Worm (Caenorhabditis elegans) whole organism, L4 larva: ENCODE data around the gene fbxa-99.

Source experiments
- F37D6.2 ChIP-seq: sonication (generic microtip); optimal IDR thresholded peaks from 2 replicates; lab custom pipeline; 2016; ENCODE audit warnings: mild to moderate bottlenecking, missing genetic modification characterization, missing compliant biosample characterization
- F44E2.7 ChIP-seq: fragments of 200-800 bp; sonication (Bioruptor generic); IDR thresholded peaks from 2 replicates; pipeline ENCODE4 v2.1.2; 2022; ENCODE audit warnings: missing genetic modification characterization, missing compliant biosample characterization
- R02D3.7 ChIP-seq: fragments of 150-350 bp; sonication (generic microtip); optimal IDR thresholded peaks from 3 replicates; lab custom pipeline; 2014; ENCODE audit warnings: missing biosample characterization, missing genetic modification characterization
- Y48G9A.11 ChIP-seq: fragments of 200-800 bp; sonication (Bioruptor generic); IDR thresholded peaks from 2 replicates; pipeline ENCODE4 v1.3.6; 2022; ENCODE audit warnings: missing genetic modification reagents, missing genetic modification characterization, missing compliant biosample characterization
- Y75B8A.6 ChIP-seq: fragments of 200-800 bp; sonication (Bioruptor generic); IDR thresholded peaks from 2 replicates; pipeline ENCODE4 v1.3.6; 2022; ENCODE audit warnings: missing genetic modification reagents, missing genetic modification characterization, missing compliant biosample characterization
- ZK546.5 ChIP-seq, 2 experiments: sonication (generic microtip); optimal IDR thresholded peaks; 2 replicates each; lab custom pipeline; 2017; ENCODE audit warnings: missing biosample characterization in 2 of 2, missing genetic modification characterization in 2 of 2
- aha-1 ChIP-seq: fragments of 150-350 bp; peaks from one replicate; lab custom pipeline; 2014; ENCODE audit warnings: missing biosample characterization, missing genetic modification characterization
- ama-1 ChIP-seq: fragments of 150-350 bp; optimal IDR thresholded peaks from 2 replicates; lab custom pipeline; 2014; ENCODE audit warnings: inconsistent platforms, mixed read lengths
- attf-4 ChIP-seq: sonication (generic microtip); optimal IDR thresholded peaks from 3 replicates; lab custom pipeline; 2017; ENCODE audit warnings: missing biosample characterization, missing genetic modification characterization
- ceh-28 ChIP-seq: fragments of 150-350 bp; optimal IDR thresholded peaks from 2 replicates; lab custom pipeline; 2014; ENCODE audit warnings: missing biosample characterization, missing genetic modification reagents, missing genetic modification characterization
- ceh-32 ChIP-seq: sonication (generic microtip); optimal IDR thresholded peaks from 2 replicates; lab custom pipeline; 2016; ENCODE audit warnings: mild to moderate bottlenecking, missing genetic modification characterization, missing compliant biosample characterization; ENCODE audit not compliant: poor library complexity
- ceh-62 ChIP-seq: sonication (generic microtip); optimal IDR thresholded peaks from 2 replicates; lab custom pipeline; 2017; ENCODE audit warnings: missing biosample characterization, missing genetic modification characterization
- ces-1 ChIP-seq: fragments of 150-350 bp; sonication (generic microtip); optimal IDR thresholded peaks from 4 replicates; lab custom pipeline; 2014; ENCODE audit warnings: missing biosample characterization, missing genetic modification reagents, missing genetic modification characterization
- daf-12 ChIP-seq: fragments of 150-350 bp; optimal IDR thresholded peaks from 2 replicates; lab custom pipeline; 2014; ENCODE audit warnings: missing biosample characterization, missing genetic modification reagents, missing genetic modification characterization
- daf-19 ChIP-seq: fragments of 200-800 bp; sonication (Bioruptor generic); conservative IDR thresholded peaks from 2 replicates; pipeline ENCODE4 v1.3.6; 2022; ENCODE audit warnings: missing genetic modification characterization, missing compliant biosample characterization
- daf-8 ChIP-seq: fragments of 200-800 bp; sonication (Bioruptor generic); IDR thresholded peaks from 2 replicates; pipeline ENCODE4 v1.3.6; 2022; ENCODE audit warnings: missing genetic modification characterization, missing compliant biosample characterization
- dmd-8 ChIP-seq: fragments of 200-800 bp; sonication (Bioruptor generic); IDR thresholded peaks from 2 replicates; pipeline ENCODE4 v1.3.6; 2022; ENCODE audit warnings: missing genetic modification characterization, missing compliant biosample characterization
- dve-1 ChIP-seq: sonication (generic microtip); optimal IDR thresholded peaks from 2 replicates; lab custom pipeline; 2017; ENCODE audit warnings: antibody characterized with exemption, mild to moderate bottlenecking, missing genetic modification characterization, missing compliant biosample characterization; ENCODE audit not compliant: insufficient read depth
- egl-27 ChIP-seq: sonication (generic microtip); optimal IDR thresholded peaks from 3 replicates; lab custom pipeline; 2017; ENCODE audit warnings: missing biosample characterization, missing genetic modification reagents, missing genetic modification characterization
- fos-1 ChIP-seq: fragments of 150-350 bp; optimal IDR thresholded peaks from 2 replicates; lab custom pipeline; 2014; ENCODE audit warnings: missing biosample characterization, missing genetic modification characterization
- hlh-30 ChIP-seq: sonication (generic microtip); optimal IDR thresholded peaks from 2 replicates; lab custom pipeline; 2017; ENCODE audit warnings: antibody characterized with exemption, mild to moderate bottlenecking, missing genetic modification characterization, missing compliant biosample characterization; ENCODE audit not compliant: insufficient read depth
- hmg-1.1 ChIP-seq: fragments of 200-800 bp; sonication (Bioruptor generic); IDR thresholded peaks from 2 replicates; pipeline ENCODE4 v1.3.6; 2022; ENCODE audit warnings: missing genetic modification reagents, missing genetic modification characterization, missing compliant biosample characterization
- lim-7 ChIP-seq: fragments of 200-800 bp; sonication (Bioruptor generic); IDR thresholded peaks from 2 replicates; pipeline ENCODE4 v1.3.6; 2022; ENCODE audit warnings: missing genetic modification characterization, missing compliant biosample characterization
- lin-13 ChIP-seq: fragments of 150-350 bp; optimal IDR thresholded peaks from 2 replicates; lab custom pipeline; 2014; ENCODE audit warnings: missing biosample characterization, missing genetic modification reagents, missing genetic modification characterization
- lin-29 ChIP-seq: fragments of 200-800 bp; sonication (Bioruptor generic); IDR thresholded peaks from 2 replicates; pipeline ENCODE4 v1.3.6; 2022; ENCODE audit warnings: missing genetic modification reagents, missing genetic modification characterization, missing compliant biosample characterization
- lin-38 ChIP-seq: fragments of 200-800 bp; sonication (Bioruptor generic); IDR thresholded peaks from 2 replicates; pipeline ENCODE4 v1.3.6; 2022; ENCODE audit warnings: missing genetic modification reagents, missing genetic modification characterization, missing compliant biosample characterization
- lin-39 ChIP-seq: fragments of 150-350 bp; optimal IDR thresholded peaks from 2 replicates; lab custom pipeline; 2014; ENCODE audit warnings: missing biosample characterization, missing genetic modification reagents, missing genetic modification characterization
- lir-3 ChIP-seq: sonication (generic microtip); optimal IDR thresholded peaks from 2 replicates; lab custom pipeline; 2016; ENCODE audit warnings: mild to moderate bottlenecking, missing genetic modification characterization, missing compliant biosample characterization
- lsy-2 ChIP-seq, 2 experiments: fragments of 150-350 bp in 1 of 2; sonication (generic microtip) in 1 of 2; optimal IDR thresholded peaks; 2 replicates each; lab custom pipeline; 2014 to 2017; ENCODE audit warnings: missing biosample characterization in 2 of 2, missing genetic modification characterization in 2 of 2
- mdl-1 ChIP-seq, 2 experiments: fragments of 150-350 bp in 1 of 2; sonication (generic microtip) in 1 of 2; optimal IDR thresholded peaks; 2 replicates each; lab custom pipeline; 2014 to 2017; ENCODE audit warnings: missing biosample characterization in 2 of 2, missing genetic modification characterization in 2 of 2
- mxl-3 ChIP-seq: fragments of 200-800 bp; sonication (Bioruptor generic); optimal IDR thresholded peaks from 2 replicates; lab custom pipeline; 2018; ENCODE audit warnings: mild to moderate bottlenecking, missing genetic modification characterization, missing compliant biosample characterization
- nhr-10 ChIP-seq: fragments of 150-350 bp; optimal IDR thresholded peaks from 2 replicates; lab custom pipeline; 2014; ENCODE audit warnings: missing biosample characterization, missing genetic modification characterization
- nhr-11 ChIP-seq: fragments of 150-350 bp; optimal IDR thresholded peaks from 2 replicates; lab custom pipeline; 2014; ENCODE audit warnings: missing biosample characterization, missing genetic modification characterization
- nhr-111 ChIP-seq: fragments of 200-800 bp; sonication (Bioruptor generic); optimal IDR thresholded peaks from 2 replicates; lab custom pipeline; 2018; ENCODE audit warnings: mild to moderate bottlenecking, missing genetic modification characterization, missing compliant biosample characterization
- nhr-76 ChIP-seq: fragments of 150-350 bp; optimal IDR thresholded peaks from 2 replicates; lab custom pipeline; 2014; ENCODE audit warnings: missing biosample characterization, missing genetic modification characterization
- nhr-77 ChIP-seq: fragments of 150-350 bp; optimal IDR thresholded peaks from 2 replicates; lab custom pipeline; 2014; ENCODE audit warnings: missing biosample characterization, missing genetic modification characterization
- saeg-2 ChIP-seq: fragments of 200-800 bp; sonication (Bioruptor generic); IDR thresholded peaks from 2 replicates; pipeline ENCODE4 v1.3.6; 2022; ENCODE audit warnings: missing genetic modification reagents, missing genetic modification characterization, missing compliant biosample characterization
- snpc-4 ChIP-seq: fragments of 150-350 bp; optimal IDR thresholded peaks from 2 replicates; lab custom pipeline; 2014; ENCODE audit warnings: missing biosample characterization, missing genetic modification characterization
- spr-3 ChIP-seq: fragments of 200-800 bp; sonication (Bioruptor generic); optimal IDR thresholded peaks from 2 replicates; lab custom pipeline; 2018; ENCODE audit warnings: mild to moderate bottlenecking, missing genetic modification characterization, missing compliant biosample characterization
- zfp-2 ChIP-seq: sonication (generic microtip); optimal IDR thresholded peaks from 2 replicates; lab custom pipeline; 2016; ENCODE audit warnings: mild to moderate bottlenecking, missing genetic modification characterization, missing compliant biosample characterization
- zfp-3 ChIP-seq: fragments of 200-800 bp; sonication (Bioruptor generic); conservative IDR thresholded peaks from 2 replicates; pipeline ENCODE4 v1.3.6; 2022; ENCODE audit warnings: missing genetic modification reagents, missing genetic modification characterization, missing compliant biosample characterization
- zip-11 ChIP-seq: fragments of 200-800 bp; sonication (Bioruptor generic); IDR thresholded peaks from 2 replicates; pipeline ENCODE4 v1.3.6; 2022; ENCODE audit warnings: missing genetic modification characterization, missing compliant biosample characterization
- ztf-7 ChIP-seq: fragments of 150-350 bp; optimal IDR thresholded peaks from 2 replicates; lab custom pipeline; 2014; ENCODE audit warnings: missing biosample characterization, missing genetic modification characterization

fbxa-99 gene

ce11 chrV:16016977-16017376 is 34.3 kb upstream of the fbxa-99 start:
- TF ChIP-seq aha-1: peak; percentile 54
- TF ChIP-seq ztf-7 (tag; lab: Kevin White, UChicago): no peak

- TF ChIP-seq mxl-3 (GFP tag; lab: Kevin White, UChicago) (no peak), lsy-2 (tag; optimal IDR thresholded peaks at IDR 0.05; lab: Kevin White, UChicago) (no peak), ceh-32 (no peak), lin-29 (no peak), daf-19 (GFP tag; lab: Robert Waterston, UW) (no peak), hlh-30 (tag; lab: Kevin White, UChicago) (no peak), lin-38 (no peak), daf-12 (no peak), F37D6.2 (tag; lab: Kevin White, UChicago) (no peak)
Observed at ce11 chrV:16015652-16016051, 33.0 kb upstream of the fbxa-99 start, which contains the start of gene str-232. Gene str-232 (minus strand): TSS chrV:16015752.

- TF ChIP-seq Y75B8A.6 (GFP tag; lab: Robert Waterston, UW): no peak
- TF ChIP-seq dmd-8: no peak
- TF ChIP-seq lin-29: no peak
- no peak for TF ChIP-seq ces-1 (GFP tag; lab: Kevin White, UChicago)
- TF ChIP-seq nhr-111 (GFP tag; lab: Kevin White, UChicago): no peak
- no peak for TF ChIP-seq nhr-76
- no peak for TF ChIP-seq egl-27 (tag; lab: Kevin White, UChicago)
- no peak for TF ChIP-seq Y48G9A.11
- TF ChIP-seq ceh-32: no peak
- no peak for TF ChIP-seq attf-4 (tag; lab: Kevin White, UChicago)
Observed at ce11 chrV:16009564-16009963, 26.9 kb upstream of the fbxa-99 start, which contains the start of gene str-233. Gene str-233 (minus strand): TSS chrV:16009664.

ce11 chrV:16007505-16007904 is 24.9 kb upstream of the fbxa-99 start, which contains the start of gene str-231:
Gene str-231 (minus strand): TSS chrV:16007605.
- TF ChIP-seq zfp-2 (tag; lab: Kevin White, UChicago): no peak
- no peak for TF ChIP-seq nhr-77 (tag; lab: Kevin White, UChicago)
- TF ChIP-seq daf-12: no peak
- no peak for TF ChIP-seq fos-1 (tag; lab: Kevin White, UChicago)
- TF ChIP-seq Y75B8A.6 (GFP tag; lab: Robert Waterston, UW): no peak
- TF ChIP-seq ceh-32: no peak
- TF ChIP-seq saeg-2: no peak
- TF ChIP-seq nhr-11: no peak
- TF ChIP-seq ceh-62: no peak
- no peak for TF ChIP-seq lin-39
- TF ChIP-seq dve-1 (tag; lab: Kevin White, UChicago): no peak
- TF ChIP-seq hmg-1.1: no peak
- TF ChIP-seq mdl-1 (tag; optimal IDR thresholded peaks at IDR 0.05; lab: Kevin White, UChicago): no peak
- TF ChIP-seq zip-11 (GFP tag; lab: Robert Waterston, UW): no peak
- TF ChIP-seq daf-8 (GFP tag; lab: Robert Waterston, UW): no peak
- no peak for TF ChIP-seq hlh-30 (tag; lab: Kevin White, UChicago)
- TF ChIP-seq ceh-28: no peak
- no peak for TF ChIP-seq spr-3 (GFP tag; lab: Kevin White, UChicago)
- TF ChIP-seq, all 104 proteins: peak for 0

ce11 chrV:16002288-16002687 is 19.6 kb upstream of the fbxa-99 start, which contains the start of gene nhr-63:
Gene nhr-63 (plus strand): TSS chrV:16002588.
- no peak for TF ChIP-seq zfp-3 (GFP tag; lab: Robert Waterston, UW)
- no peak for TF ChIP-seq ZK546.5 (tag; optimal IDR thresholded peaks at IDR 0.05; lab: Kevin White, UChicago)
- TF ChIP-seq lin-13 (GFP tag; lab: Kevin White, UChicago): no peak
- no peak for TF ChIP-seq snpc-4 (tag; lab: Kevin White, UChicago)
- TF ChIP-seq hmg-1.1: no peak
- TF ChIP-seq nhr-10 (tag; lab: Kevin White, UChicago): no peak
- TF ChIP-seq ama-1 (lab: Kevin White, UChicago): no peak
- no peak for TF ChIP-seq R02D3.7
- no peak for TF ChIP-seq lir-3
- no peak for TF ChIP-seq lim-7 (GFP tag; lab: Robert Waterston, UW)
- TF ChIP-seq F44E2.7 (GFP tag; lab: Robert Waterston, UW): no peak
